Fruit fly (Drosophila melanogaster) whole organism, embryonic: ENCODE measurements around the gene CNPYb.
A peak's percentile ranks its signal among the peaks of the same experiment; 100 is the strongest.

Experiments
- B-H2 ChIP-seq: fragments of 200-800 bp; sonication (Bioruptor generic); optimal IDR thresholded peaks from 2 replicates; lab custom pipeline; 2018; ENCODE audit warnings: missing biosample characterization, mild to moderate bottlenecking, missing genetic modification characterization
- CG10267 ChIP-seq: fragments of 200-800 bp; sonication (Bioruptor generic); optimal IDR thresholded peaks from 2 replicates; lab custom pipeline; 2018; ENCODE audit warnings: missing biosample characterization, mild to moderate bottlenecking, missing genetic modification characterization, moderate library complexity
- CG10431 ChIP-seq: fragments of 200-800 bp; sonication (Bioruptor generic); optimal IDR thresholded peaks from 3 replicates; lab custom pipeline; 2018; ENCODE audit warnings: missing biosample characterization, mild to moderate bottlenecking, missing genetic modification characterization
- CG11504 ChIP-seq: fragments of 200-800 bp; sonication (Bioruptor generic); optimal IDR thresholded peaks from 3 replicates; lab custom pipeline; 2019; ENCODE audit warnings: missing biosample characterization, mild to moderate bottlenecking, missing genetic modification characterization, moderate library complexity
- CG1233 ChIP-seq: fragments of 200-800 bp; sonication (Bioruptor generic); optimal IDR thresholded peaks from 4 replicates; lab custom pipeline; 2018; ENCODE audit warnings: missing biosample characterization, mild to moderate bottlenecking, missing genetic modification characterization
- CG12769 ChIP-seq: fragments of 200-800 bp; sonication (Bioruptor generic); optimal IDR thresholded peaks from 2 replicates; lab custom pipeline; 2019; ENCODE audit warnings: missing biosample characterization, mild to moderate bottlenecking, missing genetic modification characterization, moderate library complexity
- CG13424 ChIP-seq: fragments of 200-800 bp; sonication (Bioruptor generic); optimal IDR thresholded peaks from 2 replicates; lab custom pipeline; 2019; ENCODE audit warnings: missing biosample characterization, mild to moderate bottlenecking, missing genetic modification characterization, moderate library complexity
- CG14965 ChIP-seq: fragments of 200-800 bp; sonication (Bioruptor generic); optimal IDR thresholded peaks from 2 replicates; lab custom pipeline; 2016; ENCODE audit warnings: missing biosample characterization, missing genetic modification characterization, borderline replicate concordance
- CG17361 ChIP-seq: fragments of 200-800 bp; sonication (Bioruptor generic); IDR thresholded peaks from 3 replicates; pipeline ENCODE4 v1.3.6; 2022; ENCODE audit warnings: missing biosample characterization, missing genetic modification characterization
- CG2120 ChIP-seq: fragments of 200-800 bp; sonication (Bioruptor generic); optimal IDR thresholded peaks from 3 replicates; lab custom pipeline; 2016; ENCODE audit warnings: missing biosample characterization, missing genetic modification characterization
- CG2129 ChIP-seq: fragments of 200-800 bp; sonication (Bioruptor generic); IDR thresholded peaks from 2 replicates; pipeline ENCODE4 v1.3.6; 2022; ENCODE audit warnings: missing biosample characterization, missing genetic modification characterization; ENCODE audit not compliant: partially characterized antibody
- CG2202 ChIP-seq: fragments of 200-800 bp; sonication (Bioruptor generic); optimal IDR thresholded peaks from 2 replicates; lab custom pipeline; 2018; ENCODE audit warnings: missing biosample characterization, mild to moderate bottlenecking, missing genetic modification characterization
- CG6813 ChIP-seq: fragments of 200-800 bp; sonication (Bioruptor generic); optimal IDR thresholded peaks from 2 replicates; lab custom pipeline; 2017; ENCODE audit warnings: missing biosample characterization, missing genetic modification characterization, mild to moderate bottlenecking, moderate library complexity, missing genetic modification reagents
- CG7357 ChIP-seq: fragments of 200-800 bp; sonication (Bioruptor generic); IDR thresholded peaks from 3 replicates; pipeline ENCODE4 v1.3.6; 2022; ENCODE audit warnings: missing biosample characterization, missing genetic modification characterization
- CG7928 ChIP-seq: fragments of 200-800 bp; sonication (Bioruptor generic); optimal IDR thresholded peaks from 2 replicates; lab custom pipeline; 2017; ENCODE audit warnings: missing biosample characterization, mild to moderate bottlenecking, missing genetic modification characterization
- CG8290 ChIP-seq, 3 experiments: fragments of 200-800 bp; sonication (Bioruptor generic); optimal IDR thresholded peaks; 2 replicates each; lab custom pipeline; 2016 to 2019; ENCODE audit warnings: missing biosample characterization in 3 of 3, missing genetic modification characterization in 3 of 3, mild to moderate bottlenecking in 2 of 3, moderate library complexity in 1 of 3
- CG8388 ChIP-seq: fragments of 200-800 bp; sonication (Bioruptor generic); optimal IDR thresholded peaks from 2 replicates; lab custom pipeline; 2019; ENCODE audit warnings: missing biosample characterization, mild to moderate bottlenecking, missing genetic modification characterization, moderate library complexity
- CG9609 ChIP-seq: fragments of 200-800 bp; sonication (Bioruptor generic); optimal IDR thresholded peaks from 3 replicates; lab custom pipeline; 2016; ENCODE audit warnings: missing biosample characterization, missing genetic modification characterization
- CHES-1-like ChIP-seq: fragments of 200-800 bp; sonication (Bioruptor generic); optimal IDR thresholded peaks from 2 replicates; lab custom pipeline; 2016; ENCODE audit warnings: missing biosample characterization, missing genetic modification characterization
- D19A ChIP-seq: fragments of 200-800 bp; optimal IDR thresholded peaks from 3 replicates; lab custom pipeline; 2019; ENCODE audit warnings: missing biosample characterization, mild to moderate bottlenecking, missing genetic modification characterization, moderate library complexity
- Dll ChIP-seq: fragments of 200-800 bp; sonication (Bioruptor generic); IDR thresholded peaks from 4 replicates; pipeline ENCODE4 v1.3.6; 2022; ENCODE audit warnings: missing biosample characterization, missing genetic modification characterization; ENCODE audit not compliant: partially characterized antibody
- Doc2 ChIP-seq: fragments of 200-800 bp; sonication (Bioruptor generic); IDR thresholded peaks from 2 replicates; pipeline ENCODE4 v1.3.6; 2022; ENCODE audit warnings: missing biosample characterization, missing genetic modification characterization
- Dref ChIP-seq: fragments of 200-800 bp; sonication (Bioruptor generic); IDR thresholded peaks from 2 replicates; pipeline ENCODE4 v1.3.6; 2022; ENCODE audit warnings: missing biosample characterization, missing genetic modification characterization
- Drgx ChIP-seq: fragments of 200-800 bp; sonication (Bioruptor generic); IDR thresholded peaks from 2 replicates; pipeline ENCODE4 v1.3.6; 2022; ENCODE audit warnings: missing biosample characterization, missing genetic modification characterization
- E2f2 ChIP-seq: fragments of 200-800 bp; sonication (Bioruptor generic); IDR thresholded peaks from 2 replicates; pipeline ENCODE4 v1.3.6; 2022; ENCODE audit warnings: missing biosample characterization, missing genetic modification characterization
- HmgD ChIP-seq: fragments of 200-800 bp; sonication (Bioruptor generic); optimal IDR thresholded peaks from 3 replicates; lab custom pipeline; 2016; ENCODE audit warnings: missing biosample characterization, missing genetic modification characterization
- Hr51 ChIP-seq, 2 experiments: fragments of 200-800 bp; sonication (Bioruptor generic); optimal IDR thresholded peaks; 2 replicates in 1 of 2; 3 replicates in 1 of 2; lab custom pipeline; 2016 to 2018; ENCODE audit warnings: missing biosample characterization in 2 of 2, missing genetic modification characterization in 2 of 2, mild to moderate bottlenecking in 1 of 2, moderate library complexity in 1 of 2
- Six4 ChIP-seq: fragments of 200-800 bp; sonication (Bioruptor generic); optimal IDR thresholded peaks from 2 replicates; lab custom pipeline; 2016; ENCODE audit warnings: missing biosample characterization, missing genetic modification characterization
- cad ChIP-seq: fragments of >200 bp; optimal IDR thresholded peaks from 2 replicates; lab custom pipeline; 2017; ENCODE audit warnings: missing biosample characterization, missing genetic modification characterization
- cg ChIP-seq: fragments of 200-800 bp; sonication (Bioruptor generic); optimal IDR thresholded peaks from 3 replicates; lab custom pipeline; 2019; ENCODE audit warnings: missing biosample characterization, mild to moderate bottlenecking, missing genetic modification characterization, moderate library complexity
- disco-r ChIP-seq: fragments of 200-800 bp; sonication (Bioruptor generic); optimal IDR thresholded peaks from 2 replicates; lab custom pipeline; 2016; ENCODE audit warnings: missing biosample characterization, missing genetic modification characterization
- dysf ChIP-seq: fragments of 200-800 bp; sonication (Bioruptor generic); IDR thresholded peaks from 3 replicates; pipeline ENCODE4 v1.3.6; 2022; ENCODE audit warnings: missing biosample characterization, missing genetic modification characterization
- eve ChIP-seq, 2 experiments: fragments of >200 bp; optimal IDR thresholded peaks; 2 replicates each; lab custom pipeline; 2017; ENCODE audit warnings: missing biosample characterization in 2 of 2, missing genetic modification characterization in 2 of 2
- ewg ChIP-seq: fragments of 200-800 bp; sonication (Bioruptor generic); optimal IDR thresholded peaks from 3 replicates; lab custom pipeline; 2017; ENCODE audit warnings: mild to moderate bottlenecking, missing biosample characterization, missing genetic modification reagents, missing genetic modification characterization
- grau ChIP-seq: fragments of 200-800 bp; optimal IDR thresholded peaks from 3 replicates; lab custom pipeline; 2019; ENCODE audit warnings: missing biosample characterization, mild to moderate bottlenecking, missing genetic modification characterization, moderate library complexity
- gsb ChIP-seq: fragments of 200-800 bp; sonication (Bioruptor generic); IDR thresholded peaks from 2 replicates; pipeline ENCODE4 v1.3.6; 2022; ENCODE audit warnings: missing biosample characterization, missing genetic modification characterization
- kay ChIP-seq: fragments of 200-800 bp; sonication (Bioruptor generic); optimal IDR thresholded peaks from 2 replicates; lab custom pipeline; 2016; ENCODE audit warnings: missing biosample characterization, missing genetic modification characterization
- lola ChIP-seq, 3 experiments: fragments of >200 bp in 2 of 3; fragments of 200-800 bp in 1 of 3; sonication (Bioruptor generic) in 1 of 3; optimal IDR thresholded peaks; 2 replicates each; lab custom pipeline; 2017 to 2019; ENCODE audit warnings: missing biosample characterization in 3 of 3, missing genetic modification characterization in 3 of 3, mild to moderate bottlenecking in 1 of 3, moderate library complexity in 1 of 3
- nerfin-1 ChIP-seq: fragments of 200-800 bp; sonication (Bioruptor generic); optimal IDR thresholded peaks from 3 replicates; lab custom pipeline; 2019; ENCODE audit warnings: missing biosample characterization, mild to moderate bottlenecking, missing genetic modification characterization, moderate library complexity
- nmo ChIP-seq: fragments of 200-800 bp; sonication (Bioruptor generic); optimal IDR thresholded peaks from 2 replicates; lab custom pipeline; 2018; ENCODE audit warnings: missing biosample characterization, mild to moderate bottlenecking, missing genetic modification characterization, moderate library complexity
- pfk ChIP-seq: fragments of 200-800 bp; sonication (Bioruptor generic); optimal IDR thresholded peaks from 2 replicates; lab custom pipeline; 2018; ENCODE audit warnings: missing biosample characterization, mild to moderate bottlenecking, missing genetic modification characterization, moderate library complexity
- phol ChIP-seq: fragments of 200-800 bp; sonication (Bioruptor generic); optimal IDR thresholded peaks from 3 replicates; lab custom pipeline; 2018; ENCODE audit warnings: missing biosample characterization, mild to moderate bottlenecking, missing genetic modification characterization, moderate library complexity
- prd ChIP-seq, 3 experiments: fragments of >200 bp in 2 of 3; fragments of 200-800 bp in 1 of 3; sonication (Bioruptor generic) in 1 of 3; optimal IDR thresholded peaks in 2 of 3; IDR thresholded peaks in 1 of 3; 2 replicates in 2 of 3; 3 replicates in 1 of 3; pipeline versions ENCODE4 v1.3.6 to Lab custom; 2017 to 2022; ENCODE audit warnings: missing biosample characterization in 1 of 3, missing genetic modification characterization in 1 of 3
- sc ChIP-seq, 3 experiments: fragments of >200 bp in 2 of 3; fragments of 200-800 bp in 1 of 3; sonication (Bioruptor generic) in 1 of 3; optimal IDR thresholded peaks; 2 replicates in 2 of 3; 3 replicates in 1 of 3; lab custom pipeline; 2017; ENCODE audit warnings: mild to moderate bottlenecking in 1 of 3, missing biosample characterization in 1 of 3, missing genetic modification characterization in 1 of 3, missing genetic modification reagents in 1 of 3
- ssp ChIP-seq: fragments of 200-800 bp; sonication (Bioruptor generic); IDR thresholded peaks from 2 replicates; pipeline ENCODE4 v1.3.6; 2022; ENCODE audit warnings: missing biosample characterization, missing genetic modification characterization
- stc ChIP-seq: fragments of 200-800 bp; sonication (Bioruptor generic); IDR thresholded peaks from 2 replicates; pipeline ENCODE4 v1.3.6; 2022; ENCODE audit warnings: missing biosample characterization, missing genetic modification characterization
- twi ChIP-seq: fragments of 200-800 bp; optimal IDR thresholded peaks from 2 replicates; lab custom pipeline; 2019; ENCODE audit warnings: missing biosample characterization, mild to moderate bottlenecking, missing genetic modification characterization, moderate library complexity
- wdn ChIP-seq: fragments of 200-800 bp; sonication (Bioruptor generic); IDR thresholded peaks from 2 replicates; pipeline ENCODE4 v1.3.6; 2022; ENCODE audit warnings: missing biosample characterization, missing genetic modification characterization

Gene CNPYb

dm6 chr3L:19056857-19057324 is 39.1 kb downstream of the CNPYb start (continued):
- TF ChIP-seq CG14965: no peak
- no peak for TF ChIP-seq CG12769 (tag; lab: Kevin White, UChicago)
- peak in 1 of 2 experiments; percentile 45 for TF ChIP-seq Hr51 (GFP tag; optimal IDR thresholded peaks at IDR 0.05; lab: Kevin White, UChicago)
- TF ChIP-seq ewg (GFP tag; lab: Kevin White, UChicago): peak; percentile 13
- TF ChIP-seq dysf: 0 out of 3 replicates have a peak, but pooled peaks have one; percentile 8
- no peak for TF ChIP-seq cad (GFP tag; lab: Kevin White, UChicago)
- no peak for TF ChIP-seq HmgD (GFP tag; lab: Kevin White, UChicago)
- TF ChIP-seq CG10431 (GFP tag; lab: Kevin White, UChicago): no peak
- no peak for TF ChIP-seq CG7357
- peak; percentile 48 for TF ChIP-seq nmo
- peak; percentile 66 for TF ChIP-seq CG17361 (GFP tag; lab: Robert Waterston, UW)
- TF ChIP-seq Drgx (GFP tag; lab: Robert Waterston, UW): no peak
- no peak for TF ChIP-seq stc
- no peak for TF ChIP-seq ssp (GFP tag; lab: Robert Waterston, UW)
- TF ChIP-seq eve (GFP tag; optimal IDR thresholded peaks at IDR 0.05; lab: Kevin White, UChicago): no peak
- TF ChIP-seq CG8388: peak; percentile 42
- TF ChIP-seq nerfin-1: no peak
- TF ChIP-seq gsb (GFP tag; lab: Robert Waterston, UW): no peak
- TF ChIP-seq phol (tag; lab: Kevin White, UChicago): peak; percentile 21
- TF ChIP-seq Dref (GFP tag; lab: Robert Waterston, UW): no peak
- peak; percentile 28 for TF ChIP-seq CG2202
- TF ChIP-seq CG13424 (tag; lab: Kevin White, UChicago): peak; percentile 6

dm6 chr3L:19055064-19055463 is 41.0 kb downstream of the CNPYb start:
- TF ChIP-seq CG8388: no peak
- TF ChIP-seq CG7928 (GFP tag; lab: Kevin White, UChicago): no peak
- TF ChIP-seq CG17361 (GFP tag; lab: Robert Waterston, UW): 0 out of 3 replicates have a peak, but pooled peaks have one; percentile 25
- TF ChIP-seq CG10267 (tag; lab: Kevin White, UChicago): peak; percentile 17
- no peak for TF ChIP-seq CG1233
- no peak for TF ChIP-seq CG2129 (GFP tag; lab: Robert Waterston, UW)
- no peak for TF ChIP-seq CG11504 (tag; lab: Kevin White, UChicago)
- no peak for TF ChIP-seq disco-r (GFP tag; lab: Kevin White, UChicago)
- no peak for TF ChIP-seq Doc2 (GFP tag; lab: Robert Waterston, UW)
- TF ChIP-seq CG8290 (GFP tag; optimal IDR thresholded peaks at IDR 0.05; lab: Kevin White, UChicago): no peak
- TF ChIP-seq CG8290 (tag; optimal IDR thresholded peaks at IDR 0.05; lab: Kevin White, UChicago): no peak
- no peak for TF ChIP-seq Dll (GFP tag; lab: Robert Waterston, UW)
- no peak for TF ChIP-seq ssp (GFP tag; lab: Robert Waterston, UW)
- TF ChIP-seq CHES-1-like (GFP tag; lab: Kevin White, UChicago): no peak
- TF ChIP-seq sc (optimal IDR thresholded peaks at IDR 0.05; lab: Kevin White, UChicago): no peak
- TF ChIP-seq sc (GFP tag; optimal IDR thresholded peaks at IDR 0.05; lab: Kevin White, UChicago): no peak
- no peak for TF ChIP-seq Six4 (GFP tag; lab: Kevin White, UChicago)
- no peak for TF ChIP-seq wdn (GFP tag; lab: Robert Waterston, UW)
- no peak for TF ChIP-seq CG6813 (GFP tag; lab: Kevin White, UChicago)
- no peak for TF ChIP-seq D19A (tag; lab: Kevin White, UChicago)
- TF ChIP-seq B-H2 (GFP tag; lab: Kevin White, UChicago): no peak
- TF ChIP-seq E2f2: no peak
- TF ChIP-seq grau (tag; lab: Kevin White, UChicago): peak; percentile 7
- TF ChIP-seq pfk (GFP tag; lab: Kevin White, UChicago): no peak
- TF ChIP-seq prd (optimal IDR thresholded peaks at IDR 0.05; lab: Kevin White, UChicago): no peak
- no peak; the same call in 2 of the 3 replicates for TF ChIP-seq prd (GFP tag; IDR thresholded peaks at IDR 0.05; lab: Robert Waterston, UW)
- TF ChIP-seq CG2120 (GFP tag; lab: Kevin White, UChicago): peak; percentile 2
- no peak for TF ChIP-seq kay
- peak in 1 of 3 experiments; percentile 12 for TF ChIP-seq lola (GFP tag; optimal IDR thresholded peaks at IDR 0.05; lab: Kevin White, UChicago)
- no peak for TF ChIP-seq cg (GFP tag; lab: Kevin White, UChicago)
- TF ChIP-seq twi (tag; lab: Kevin White, UChicago): no peak
- no peak for TF ChIP-seq CG9609 (GFP tag; lab: Kevin White, UChicago)
